Worm (Caenorhabditis elegans) whole organism, young adult: Measurements from ENCODE around the gene E02H9.3.

Experiments used
- F49E8.2 ChIP-seq: sonication (generic microtip); optimal IDR thresholded peaks from 3 replicates; lab custom pipeline; 2017; ENCODE audit warnings: missing genetic modification characterization, mild to moderate bottlenecking, missing compliant biosample characterization, antibody characterized with exemption, moderate library complexity; ENCODE audit not compliant: insufficient read depth
- F52B5.7 ChIP-seq: sonication (generic microtip); optimal IDR thresholded peaks from 2 replicates; lab custom pipeline; 2016; ENCODE audit warnings: mild to moderate bottlenecking, missing genetic modification characterization, missing compliant biosample characterization
- F57C9.4 ChIP-seq: sonication (generic microtip); optimal IDR thresholded peaks from 2 replicates; lab custom pipeline; 2017; ENCODE audit warnings: mild to moderate bottlenecking, missing genetic modification characterization, missing compliant biosample characterization
- attf-3 ChIP-seq: fragments of 200-800 bp; sonication (Bioruptor generic); conservative IDR thresholded peaks from 2 replicates; pipeline ENCODE4 v1.3.6; 2022; ENCODE audit warnings: missing genetic modification reagents, missing genetic modification characterization, missing compliant biosample characterization
- ceh-79 ChIP-seq: sonication (generic microtip); optimal IDR thresholded peaks from 2 replicates; lab custom pipeline; 2017; ENCODE audit warnings: mild to moderate bottlenecking, missing genetic modification characterization, missing compliant biosample characterization
- unc-62 ChIP-seq: fragments of 150-350 bp; optimal IDR thresholded peaks from 2 replicates; lab custom pipeline; 2014; ENCODE audit warnings: missing biosample characterization, missing genetic modification reagents, missing genetic modification characterization
- ztf-25 ChIP-seq: fragments of 200-800 bp; sonication (Bioruptor generic); IDR thresholded peaks from 2 replicates; pipeline ENCODE4 v1.3.6; 2022; ENCODE audit warnings: missing genetic modification reagents, missing genetic modification characterization, missing compliant biosample characterization

- TF ChIP-seq F49E8.2 (tag; lab: Kevin White, UChicago) = no peak
- no peak for TF ChIP-seq F52B5.7 (tag; lab: Kevin White, UChicago)
- TF ChIP-seq ceh-79 (tag; lab: Kevin White, UChicago) = no peak
- no peak for TF ChIP-seq unc-62 (GFP tag; lab: Kevin White, UChicago)
- no peak for TF ChIP-seq F57C9.4
- no peak for TF ChIP-seq ztf-25
- TF ChIP-seq attf-3 (GFP tag; lab: Robert Waterston, UW) = no peak
Observed at ce11 chrIII:2410925-2411450, 47.9 kb upstream of the E02H9.3 start, which contains the start of gene mrpl-30.
